Fruit fly (Drosophila melanogaster) whole organism: ENCODE measurements around the gene CG11658.

Source experiments
- CG8478 ChIP-seq: fragments of >200 bp; optimal IDR thresholded peaks from 2 replicates; lab custom pipeline; 2018; ENCODE audit warnings: inconsistent platforms
- Dll ChIP-seq: fragments of >200 bp; optimal IDR thresholded peaks from 2 replicates; lab custom pipeline; 2017
- EcR ChIP-seq, 2 experiments: fragments of >200 bp; optimal IDR thresholded peaks; 2 replicates each; lab custom pipeline; 2017; ENCODE audit warnings: missing biosample characterization in 2 of 2, missing genetic modification characterization in 2 of 2, missing genetic modification reagents in 2 of 2
- pan ChIP-seq: fragments of >200 bp; optimal IDR thresholded peaks from 2 replicates; lab custom pipeline; 2017
- psq ChIP-seq: fragments of >200 bp; optimal IDR thresholded peaks from 2 replicates; lab custom pipeline; 2017
- usp ChIP-seq: fragments of >200 bp; optimal IDR thresholded peaks from 2 replicates; lab custom pipeline; 2017; ENCODE audit warnings: missing biosample characterization, missing genetic modification characterization, mixed read lengths

CG11658 gene

dm6 chr3L:11707978-11708632, at the start of gene CG11658:
TSS of gene CG11658 (minus strand) at chr3L:11708553.
- TF ChIP-seq Dll: peak; percentile 97
- TF ChIP-seq psq (lab: Kevin White, UChicago): no peak

DNA sequence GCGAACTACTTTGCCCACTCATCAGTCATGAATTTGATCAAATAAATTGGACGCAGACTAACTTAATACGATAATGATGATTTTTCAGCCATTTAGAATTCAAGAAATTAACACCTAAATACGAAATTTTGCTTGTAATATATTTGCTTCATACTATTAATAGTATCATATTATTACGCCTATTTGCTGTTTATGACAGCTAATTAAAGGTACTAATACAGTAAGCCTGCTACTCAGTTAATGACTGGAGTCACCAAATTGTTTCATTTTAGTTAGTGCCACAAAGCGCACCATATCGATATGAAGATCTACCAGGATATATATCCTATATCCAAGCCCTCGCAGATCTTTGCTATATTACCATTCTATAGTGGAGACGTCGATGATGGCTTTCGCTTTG, 42.7 kb upstream of the CG11658 start, which contains the start of gene Gr68a:
TSS of gene Gr68a (plus strand) at position 301 of the 400 bp plus-strand sequence.
- no peak for TF ChIP-seq Dll
- no peak for TF ChIP-seq CG8478 (lab: Kevin White, UChicago)
- TF ChIP-seq EcR (GFP tag; optimal IDR thresholded peaks at IDR 0.05; lab: Kevin White, UChicago): no peak
- no peak for TF ChIP-seq usp (GFP tag; lab: Kevin White, UChicago)
- TF ChIP-seq pan (lab: Kevin White, UChicago): no peak
- TF ChIP-seq psq (lab: Kevin White, UChicago): no peak

- TF ChIP-seq Dll (no peak), pan (lab: Kevin White, UChicago) (no peak)
Observed at dm6 chr3L:11731841-11732240, 23.5 kb upstream of the CG11658 start, which contains the start of gene CG32087. TSS of gene CG32087 (plus strand) at chr3L:11732141.

DNA sequence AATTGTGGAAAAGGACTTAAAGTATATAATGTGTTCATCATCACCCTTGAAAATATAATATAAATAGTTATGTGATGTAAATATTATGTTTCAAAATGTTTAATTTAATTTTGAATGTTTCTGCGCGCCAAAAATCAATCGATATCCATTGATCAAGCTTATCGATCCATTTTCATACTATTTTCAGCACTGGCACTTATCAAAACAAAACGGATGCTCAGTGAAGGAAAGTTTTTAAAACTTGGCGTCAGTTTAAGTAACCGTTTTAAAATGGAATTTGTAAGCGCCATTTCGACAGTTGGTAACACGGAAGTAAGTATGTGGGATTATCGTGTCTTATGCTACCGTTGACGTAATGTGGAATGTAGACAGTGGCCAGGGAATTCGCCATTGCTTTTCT, 19.8 kb upstream of the CG11658 start, which contains the start of gene sunn:
TSS of gene sunn (plus strand) at position 202 of the 400 bp plus-strand sequence.
- TF ChIP-seq pan (lab: Kevin White, UChicago): no peak
- no peak for TF ChIP-seq EcR (GFP tag; optimal IDR thresholded peaks at IDR 0.05; lab: Kevin White, UChicago)
- no peak for TF ChIP-seq Dll
- no peak for TF ChIP-seq psq (lab: Kevin White, UChicago)
- TF ChIP-seq usp (GFP tag; lab: Kevin White, UChicago): no peak
- no peak for TF ChIP-seq CG8478 (lab: Kevin White, UChicago)

DNA sequence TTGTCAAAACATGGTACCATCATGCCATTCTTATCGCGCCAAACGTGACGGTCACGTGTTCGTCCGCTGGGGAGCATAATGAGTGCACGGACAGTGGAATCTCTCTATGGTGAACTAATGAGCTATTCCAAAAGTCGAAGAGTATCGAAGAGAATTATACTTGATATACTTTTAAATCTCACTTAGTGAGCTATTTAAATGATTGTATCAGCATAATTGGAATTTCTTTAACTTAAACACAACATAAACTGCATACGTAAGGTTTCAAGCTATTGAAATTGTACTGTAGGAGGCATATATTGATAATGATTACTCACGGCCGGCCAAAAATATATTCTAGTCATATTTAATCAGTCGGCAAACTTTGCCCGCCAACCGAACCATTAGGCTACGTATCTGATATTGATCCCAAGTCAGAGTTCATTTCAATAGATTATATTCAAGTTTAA, 13.2 kb upstream of the CG11658 start:
- TF ChIP-seq usp (GFP tag; lab: Kevin White, UChicago) (no peak), psq (lab: Kevin White, UChicago) (no peak), EcR (GFP tag; optimal IDR thresholded peaks at IDR 0.05; lab: Kevin White, UChicago) (no peak), pan (lab: Kevin White, UChicago) (no peak), Dll (no peak), CG8478 (lab: Kevin White, UChicago) (no peak)

DNA sequence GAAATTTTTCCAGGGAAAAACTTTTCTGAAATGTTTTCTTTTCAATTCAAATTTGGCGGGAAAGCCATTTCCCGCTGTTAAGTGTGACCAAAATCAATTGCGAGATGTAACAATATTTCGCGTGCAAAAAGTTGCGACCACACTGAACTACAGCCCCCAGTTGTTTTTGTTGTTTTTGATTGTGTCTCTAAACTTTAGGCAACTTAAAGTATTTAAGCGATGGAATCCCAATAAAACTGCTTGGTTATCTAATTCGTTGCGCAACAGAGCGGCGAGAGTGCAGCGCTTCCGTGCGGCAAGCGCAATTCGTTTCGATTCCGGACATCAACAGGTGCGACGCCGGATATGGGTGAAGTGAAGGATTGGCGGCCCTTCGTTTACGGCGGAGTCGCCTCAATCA, 12.4 kb upstream of the CG11658 start, which contains the start of gene Bmcp:
TSS of gene Bmcp (plus strand) at position 155 of the 400 bp plus-strand sequence.
- TF ChIP-seq Dll: no peak
- no peak for TF ChIP-seq usp (GFP tag; lab: Kevin White, UChicago)
- TF ChIP-seq CG8478 (lab: Kevin White, UChicago): no peak
- no peak for TF ChIP-seq EcR (GFP tag; optimal IDR thresholded peaks at IDR 0.05; lab: Kevin White, UChicago)

- TF ChIP-seq EcR (GFP tag; optimal IDR thresholded peaks at IDR 0.05; lab: Kevin White, UChicago) (no peak), usp (GFP tag; lab: Kevin White, UChicago) (no peak), pan (lab: Kevin White, UChicago) (no peak), psq (lab: Kevin White, UChicago) (no peak), CG8478 (lab: Kevin White, UChicago) (no peak), Dll (no peak)
Observed at dm6 chr3L:11717993-11718392, 9.6 kb upstream of the CG11658 start.

- no peak for TF ChIP-seq EcR (GFP tag; optimal IDR thresholded peaks at IDR 0.05; lab: Kevin White, UChicago)
- TF ChIP-seq usp (GFP tag; lab: Kevin White, UChicago): no peak
- no peak for TF ChIP-seq Dll
- TF ChIP-seq psq (lab: Kevin White, UChicago): no peak
- no peak for TF ChIP-seq pan (lab: Kevin White, UChicago)
- TF ChIP-seq CG8478 (lab: Kevin White, UChicago): no peak
Observed at dm6 chr3L:11717300-11717699, 8.9 kb upstream of the CG11658 start.

- no peak for TF ChIP-seq CG8478 (lab: Kevin White, UChicago)
- TF ChIP-seq EcR (GFP tag; optimal IDR thresholded peaks at IDR 0.05; lab: Kevin White, UChicago): no peak
- no peak for TF ChIP-seq pan (lab: Kevin White, UChicago)
- no peak for TF ChIP-seq Dll
- no peak for TF ChIP-seq usp (GFP tag; lab: Kevin White, UChicago)
- no peak for TF ChIP-seq psq (lab: Kevin White, UChicago)
Observed at dm6 chr3L:11716899-11717298, 8.5 kb upstream of the CG11658 start.

- TF ChIP-seq EcR (GFP tag; optimal IDR thresholded peaks at IDR 0.05; lab: Kevin White, UChicago) (no peak), Dll (no peak)
Observed at dm6 chr3L:11716347-11716746, 8.0 kb upstream of the CG11658 start.

dm6 chr3L:11715187-11715586, 6.8 kb upstream of the CG11658 start, which contains the start of gene CG14132:
TSS of gene CG14132 (minus strand) at chr3L:11715285.
- TF ChIP-seq EcR (GFP tag; optimal IDR thresholded peaks at IDR 0.05; lab: Kevin White, UChicago): no peak
- TF ChIP-seq Dll: peak; percentile 15
- no peak for TF ChIP-seq pan (lab: Kevin White, UChicago)

dm6 chr3L:11712839-11713238, 4.5 kb upstream of the CG11658 start:
- TF ChIP-seq CG8478 (lab: Kevin White, UChicago) (no peak), EcR (GFP tag; optimal IDR thresholded peaks at IDR 0.05; lab: Kevin White, UChicago) (no peak), pan (lab: Kevin White, UChicago) (no peak), Dll (no peak), usp (GFP tag; lab: Kevin White, UChicago) (no peak), psq (lab: Kevin White, UChicago) (no peak)

- TF ChIP-seq Dll (no peak), EcR (GFP tag; optimal IDR thresholded peaks at IDR 0.05; lab: Kevin White, UChicago) (no peak), CG8478 (lab: Kevin White, UChicago) (no peak), pan (lab: Kevin White, UChicago) (no peak), psq (lab: Kevin White, UChicago) (no peak), usp (GFP tag; lab: Kevin White, UChicago) (no peak)
Observed at dm6 chr3L:11711789-11712188, 3.4 kb upstream of the CG11658 start.
